Worm (Caenorhabditis elegans) whole organism, L4/young adult: Measurements from ENCODE around the gene C14A4.9.

Experiments
- W03F9.2 ChIP-seq: fragments of 150-350 bp; optimal IDR thresholded peaks from 2 replicates; lab custom pipeline; 2014; ENCODE audit warnings: missing biosample characterization, missing genetic modification characterization
- dao-5 ChIP-seq: sonication (generic microtip); optimal IDR thresholded peaks from 2 replicates; lab custom pipeline; 2016; ENCODE audit warnings: missing genotype, missing genetic modification characterization, moderate library complexity, missing compliant biosample characterization
- him-1 ChIP-seq: sonication (generic microtip); optimal IDR thresholded peaks from 2 replicates; lab custom pipeline; 2016; ENCODE audit warnings: missing genotype, missing genetic modification reagents, missing genetic modification characterization, missing compliant biosample characterization

The C14A4.9 gene

DNA sequence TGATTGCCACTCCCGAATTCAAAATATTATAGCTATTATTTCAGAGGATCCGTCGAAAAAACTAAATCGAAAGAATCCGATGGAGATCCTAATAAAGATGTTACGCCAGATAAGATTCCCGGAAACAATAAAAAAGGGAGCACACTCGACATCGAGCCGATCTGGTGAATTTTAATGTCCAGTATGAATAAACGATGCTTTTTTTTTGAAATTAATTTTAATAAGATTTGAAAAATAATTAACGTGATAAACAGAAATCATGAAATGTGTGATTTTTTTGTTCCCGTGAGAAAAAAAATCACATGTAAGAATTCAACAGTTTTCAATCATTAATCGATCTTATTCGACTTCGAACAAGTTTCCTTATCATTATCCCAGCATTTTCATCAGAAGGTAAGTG, 40.0 kb downstream of the C14A4.9 start, which contains the start of gene M28.9:
M28.9 (plus strand) TSS at position 301 of the 400 bp plus-strand sequence.
- no peak for TF ChIP-seq W03F9.2 (tag; lab: Kevin White, UChicago)
- no peak for TF ChIP-seq dao-5 (tag; lab: Kevin White, UChicago)
- no peak for TF ChIP-seq him-1 (tag; lab: Kevin White, UChicago)

DNA sequence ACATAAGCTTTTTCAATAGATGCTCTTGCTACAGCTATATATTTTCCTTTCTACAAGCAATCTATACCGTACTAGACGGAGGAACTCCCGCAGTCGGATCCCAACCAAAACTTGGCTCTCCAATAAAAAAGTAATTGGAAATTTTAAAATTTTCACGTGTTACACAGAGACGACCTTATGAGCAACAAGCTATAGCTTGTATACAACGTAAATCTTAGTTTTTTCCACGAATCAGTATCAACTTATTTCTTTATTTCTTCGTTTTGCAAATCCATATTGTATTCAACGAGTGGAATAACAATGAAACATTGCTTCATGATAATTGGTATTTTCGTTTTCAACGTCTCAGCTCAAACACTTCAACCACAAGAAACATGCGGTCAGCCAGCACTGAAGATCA, 44.3 kb downstream of the C14A4.9 start, which contains the start of gene M28.4:
M28.4 (plus strand) TSS at position 301 of the 400 bp plus-strand sequence.
- TF ChIP-seq dao-5 (tag; lab: Kevin White, UChicago), result no peak
- no peak for TF ChIP-seq him-1 (tag; lab: Kevin White, UChicago)

DNA sequence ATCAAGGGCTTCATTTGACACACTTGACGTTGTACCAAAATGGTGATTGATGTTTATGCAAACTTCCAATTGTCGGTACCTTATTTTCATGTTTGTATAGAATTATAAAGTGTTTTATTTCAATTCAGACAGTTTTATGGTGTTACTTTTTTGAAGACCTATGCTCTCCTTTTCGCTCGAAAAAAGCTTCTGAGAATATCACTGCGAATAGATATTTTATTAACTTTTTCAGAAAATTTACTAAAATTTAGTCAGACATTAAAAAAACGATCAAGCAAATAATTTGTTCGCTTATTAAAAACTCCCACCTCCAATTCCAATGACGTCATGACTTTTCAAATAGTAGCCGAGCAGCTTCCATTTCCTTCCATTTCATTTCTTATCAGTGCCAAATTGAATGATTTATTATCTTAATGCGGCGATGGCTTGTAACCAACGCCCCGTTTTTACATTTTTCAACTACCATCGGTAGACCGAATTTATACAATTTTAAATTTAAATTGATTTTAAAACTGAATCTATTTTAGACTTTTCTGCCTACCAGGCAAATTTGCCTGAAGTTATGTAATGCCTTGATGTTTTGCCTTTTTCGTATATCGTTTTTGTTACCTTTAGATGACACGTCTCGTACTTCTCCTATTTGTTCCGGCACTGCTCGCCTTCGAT, 47.9 kb downstream of the C14A4.9 start, which contains the start of gene M28.10:
M28.10 (plus strand) TSS at position 616 of the 666 bp plus-strand sequence.
- TF ChIP-seq W03F9.2 (tag; lab: Kevin White, UChicago) (no peak), him-1 (tag; lab: Kevin White, UChicago) (no peak), dao-5 (tag; lab: Kevin White, UChicago) (no peak)
